Worm (Caenorhabditis elegans): ENCODE results near the gene srj-19.
A peak's percentile ranks its signal among the peaks of the same experiment; 100 is the strongest.

srj-19 gene

DNA sequence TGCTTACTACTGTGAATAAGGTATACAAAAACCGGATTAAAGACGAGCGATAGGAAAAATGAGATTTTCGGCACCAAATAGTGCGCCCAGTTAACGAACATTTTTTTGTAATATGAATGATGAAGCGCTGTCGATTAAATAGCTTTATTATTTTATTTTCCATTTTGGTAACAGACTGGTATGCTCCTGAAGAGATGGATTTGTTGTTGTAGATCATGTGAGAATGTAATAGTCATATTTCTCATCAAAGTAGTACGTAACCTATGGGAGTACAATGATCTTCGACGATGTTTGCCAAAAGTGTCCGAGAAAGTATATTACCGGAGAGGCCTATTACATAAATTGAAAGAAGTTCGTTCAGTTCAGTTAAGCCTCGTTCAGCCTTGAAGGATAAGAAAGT lies at the start of gene srj-19:
TSS of gene srj-19 (minus strand) at position 101 of the 400 bp plus-strand sequence.
- TF ChIP-seq nhr-67 (tag; optimal IDR thresholded peaks at IDR 0.05): no peak
- TF ChIP-seq snpc-4 (tag; optimal IDR thresholded peaks at IDR 0.05): no peak
- no peak for TF ChIP-seq jun-1 (tag; optimal IDR thresholded peaks at IDR 0.05)
- no peak for TF ChIP-seq mml-1 (tag; optimal IDR thresholded peaks at IDR 0.05)
- TF ChIP-seq nhr-28 (tag; optimal IDR thresholded peaks at IDR 0.05): no peak
- no peak for TF ChIP-seq ztf-11 (tag; optimal IDR thresholded peaks at IDR 0.05)
- TF ChIP-seq fos-1 (tag; optimal IDR thresholded peaks at IDR 0.05): no peak
- no peak for TF ChIP-seq egl-27 (tag; optimal IDR thresholded peaks at IDR 0.05)
- TF ChIP-seq skn-1 (tag; optimal IDR thresholded peaks at IDR 0.05): no peak
- no peak for TF ChIP-seq mdl-1 (tag; optimal IDR thresholded peaks at IDR 0.05)
- no peak for TF ChIP-seq eor-1 (tag; optimal IDR thresholded peaks at IDR 0.05)

- TF ChIP-seq nhr-43 (tag; optimal IDR thresholded peaks at IDR 0.05; ENCODE audit: poor library complexity, severe bottlenecking): no peak
- TF ChIP-seq zag-1 (tag; optimal IDR thresholded peaks at IDR 0.05): no peak
- no peak for TF ChIP-seq eor-1 (tag; optimal IDR thresholded peaks at IDR 0.05)
- TF ChIP-seq ztf-4 (tag; optimal IDR thresholded peaks at IDR 0.05): no peak
- no peak for TF ChIP-seq nhr-23 (tag; optimal IDR thresholded peaks at IDR 0.05)
- no peak for TF ChIP-seq aly-2 (tag; optimal IDR thresholded peaks at IDR 0.05)
- TF ChIP-seq nhr-25 (tag; optimal IDR thresholded peaks at IDR 0.05): no peak
- TF ChIP-seq pha-4 (tag; optimal IDR thresholded peaks at IDR 0.05): no peak
- no peak for TF ChIP-seq lsy-12 (tag; optimal IDR thresholded peaks at IDR 0.05)
- TF ChIP-seq tbx-2 (tag; optimal IDR thresholded peaks at IDR 0.05): no peak
- no peak for TF ChIP-seq nhr-11 (tag; optimal IDR thresholded peaks at IDR 0.05)
- no peak for TF ChIP-seq lin-15B (tag; optimal IDR thresholded peaks at IDR 0.05)
- no peak for TF ChIP-seq unc-39 (tag; optimal IDR thresholded peaks at IDR 0.05)
Measured at ce11 chrV:2617499-2617898, 47.0 kb upstream of the srj-19 start.

- no peak for TF ChIP-seq mdl-1 (tag; optimal IDR thresholded peaks at IDR 0.05)
- peak; percentile 11 for TF ChIP-seq pqm-1 (tag; optimal IDR thresholded peaks at IDR 0.05)
- TF ChIP-seq nhr-237 (tag; optimal IDR thresholded peaks at IDR 0.05): no peak
- peak; percentile 61 for TF ChIP-seq nhr-25 (tag; optimal IDR thresholded peaks at IDR 0.05)
- no peak for TF ChIP-seq lin-15B (tag; optimal IDR thresholded peaks at IDR 0.05)
- TF ChIP-seq nhr-67 (tag; optimal IDR thresholded peaks at IDR 0.05): no peak
- no peak for TF ChIP-seq aly-2 (tag; optimal IDR thresholded peaks at IDR 0.05)
- TF ChIP-seq ceh-28 (tag; optimal IDR thresholded peaks at IDR 0.05): peak; percentile 47
- peak; percentile 66 for TF ChIP-seq pha-4 (tag; optimal IDR thresholded peaks at IDR 0.05)
- TF ChIP-seq elt-2 (tag; optimal IDR thresholded peaks at IDR 0.05): peak; percentile 64
- TF ChIP-seq jun-1 (tag; optimal IDR thresholded peaks at IDR 0.05): peak; percentile 7
- TF ChIP-seq nhr-23 (tag; optimal IDR thresholded peaks at IDR 0.05): peak; percentile 81
- TF ChIP-seq ceh-16 (tag; optimal IDR thresholded peaks at IDR 0.05): no peak
- TF ChIP-seq nhr-11 (tag; optimal IDR thresholded peaks at IDR 0.05): no peak
- TF ChIP-seq sea-2 (GFP tag; optimal IDR thresholded peaks at IDR 0.05): no peak
- no peak for TF ChIP-seq lsy-12 (tag; optimal IDR thresholded peaks at IDR 0.05)
- no peak for TF ChIP-seq elt-1 (tag; optimal IDR thresholded peaks at IDR 0.05)
- no peak for TF ChIP-seq hmg-11 (tag; optimal IDR thresholded peaks at IDR 0.05)
- no peak for TF ChIP-seq tbx-2 (tag; optimal IDR thresholded peaks at IDR 0.05)
- TF ChIP-seq ZK546.5 (tag; optimal IDR thresholded peaks at IDR 0.05): no peak
- TF ChIP-seq fkh-2 (tag; optimal IDR thresholded peaks at IDR 0.05): no peak
- no peak for TF ChIP-seq ztf-4 (tag; optimal IDR thresholded peaks at IDR 0.05)
- no peak for TF ChIP-seq nhr-77 (tag; optimal IDR thresholded peaks at IDR 0.05)
- no peak for TF ChIP-seq unc-39 (tag; optimal IDR thresholded peaks at IDR 0.05)
- TF ChIP-seq lin-39 (tag; optimal IDR thresholded peaks at IDR 0.05): no peak
- TF ChIP-seq daf-12 (tag; optimal IDR thresholded peaks at IDR 0.05): no peak
- no peak for TF ChIP-seq nhr-43 (tag; optimal IDR thresholded peaks at IDR 0.05; ENCODE audit: poor library complexity, severe bottlenecking)
- no peak for TF ChIP-seq fkh-10 (GFP tag; optimal IDR thresholded peaks at IDR 0.05)
- no peak for TF ChIP-seq fos-1 (tag; optimal IDR thresholded peaks at IDR 0.05)
- no peak for TF ChIP-seq unc-62 (GFP tag; optimal IDR thresholded peaks at IDR 0.05)
- TF ChIP-seq skn-1 (tag; optimal IDR thresholded peaks at IDR 0.05): no peak
- TF ChIP-seq elt-3 (tag; optimal IDR thresholded peaks at IDR 0.05): no peak
- no peak for TF ChIP-seq ceh-82 (tag; optimal IDR thresholded peaks at IDR 0.05)
- TF ChIP-seq ama-1 (optimal IDR thresholded peaks at IDR 0.05): no peak
- TF ChIP-seq snpc-4 (tag; optimal IDR thresholded peaks at IDR 0.05): no peak
- TF ChIP-seq R02D3.7 (tag; optimal IDR thresholded peaks at IDR 0.05): no peak
- TF ChIP-seq nhr-28 (tag; optimal IDR thresholded peaks at IDR 0.05): no peak
- TF ChIP-seq mml-1 (tag; optimal IDR thresholded peaks at IDR 0.05): no peak
- TF ChIP-seq ceh-9 (tag; optimal IDR thresholded peaks at IDR 0.05): no peak
- TF ChIP-seq nhr-12 (tag; optimal IDR thresholded peaks at IDR 0.05): no peak
- TF ChIP-seq zag-1 (tag; optimal IDR thresholded peaks at IDR 0.05): no peak
- peak; percentile 4 for TF ChIP-seq egl-5 (tag; optimal IDR thresholded peaks at IDR 0.05)
- TF ChIP-seq ztf-11 (tag; optimal IDR thresholded peaks at IDR 0.05): no peak
- no peak for TF ChIP-seq egl-27 (tag; optimal IDR thresholded peaks at IDR 0.05)
- TF ChIP-seq nfya-1 (tag; optimal IDR thresholded peaks at IDR 0.05; ENCODE audit: insufficient read depth): peak; percentile 38
- no peak for TF ChIP-seq eor-1 (tag; optimal IDR thresholded peaks at IDR 0.05)
Measured at ce11 chrV:2614986-2615687, 44.6 kb upstream of the srj-19 start, which contains the start of gene F53E10.1. Gene F53E10.1 (plus strand): TSS chrV:2615310.

Data from whole organism, L3 larva.